Worm (Caenorhabditis elegans) whole organism, late embryonic: Measurements from ENCODE around the gene F55A11.6.

ENCODE experiments used
- C08G9.2 ChIP-seq: sonication (generic microtip); optimal IDR thresholded peaks from 2 replicates; lab custom pipeline; 2016; ENCODE audit warnings: mild to moderate bottlenecking, missing genetic modification characterization, moderate library complexity, missing compliant biosample characterization
- C38D4.7 ChIP-seq: fragments of 200-800 bp; sonication (Bioruptor generic); optimal IDR thresholded peaks from 2 replicates; lab custom pipeline; 2018; ENCODE audit warnings: mild to moderate bottlenecking, missing genetic modification characterization, moderate library complexity, missing compliant biosample characterization
- F13H6.1 ChIP-seq: sonication (generic microtip); optimal IDR thresholded peaks from 2 replicates; lab custom pipeline; 2016; ENCODE audit warnings: missing genetic modification characterization, missing compliant biosample characterization
- K02D7.2 ChIP-seq: sonication (generic microtip); optimal IDR thresholded peaks from 2 replicates; lab custom pipeline; 2017; ENCODE audit warnings: mild to moderate bottlenecking, missing genetic modification characterization, missing compliant biosample characterization
- K09A11.1 ChIP-seq: sonication (generic microtip); optimal IDR thresholded peaks from 2 replicates; lab custom pipeline; 2017; ENCODE audit warnings: antibody characterized with exemption, mild to moderate bottlenecking, missing genetic modification characterization, missing compliant biosample characterization; ENCODE audit not compliant: insufficient read depth
- Y22D7AL.16 ChIP-seq: sonication (generic microtip); optimal IDR thresholded peaks from 2 replicates; lab custom pipeline; 2016; ENCODE audit warnings: missing genetic modification characterization, missing compliant biosample characterization
- ama-1 ChIP-seq: fragments of 150-350 bp; optimal IDR thresholded peaks from 2 replicates; lab custom pipeline; 2014
- ceh-19 ChIP-seq: fragments of 200-800 bp; sonication (Bioruptor generic); optimal IDR thresholded peaks from 2 replicates; lab custom pipeline; 2018; ENCODE audit warnings: mild to moderate bottlenecking, missing genetic modification characterization, missing compliant biosample characterization
- ceh-2 ChIP-seq: sonication (generic microtip); optimal IDR thresholded peaks from 2 replicates; lab custom pipeline; 2016; ENCODE audit warnings: missing genotype, missing genetic modification characterization, missing compliant biosample characterization
- ceh-30 ChIP-seq: fragments of 150-350 bp; optimal IDR thresholded peaks from 2 replicates; lab custom pipeline; 2014; ENCODE audit warnings: missing biosample characterization, missing genetic modification characterization
- ceh-31 ChIP-seq: sonication (generic microtip); optimal IDR thresholded peaks from 2 replicates; lab custom pipeline; 2016; ENCODE audit warnings: missing genetic modification characterization, missing compliant biosample characterization
- ceh-34 ChIP-seq: sonication (generic microtip); optimal IDR thresholded peaks from 2 replicates; lab custom pipeline; 2016; ENCODE audit warnings: mild to moderate bottlenecking, missing genetic modification characterization, missing compliant biosample characterization
- ceh-48 ChIP-seq: sonication (generic microtip); optimal IDR thresholded peaks from 2 replicates; lab custom pipeline; 2016; ENCODE audit warnings: missing genetic modification characterization, inconsistent platforms, missing compliant biosample characterization
- ceh-6 ChIP-seq: fragments of 200-800 bp; sonication (Bioruptor generic); optimal IDR thresholded peaks from 2 replicates; lab custom pipeline; 2018; ENCODE audit warnings: mild to moderate bottlenecking, missing genetic modification characterization, missing compliant biosample characterization
- ceh-9 ChIP-seq: sonication (generic microtip); optimal IDR thresholded peaks from 2 replicates; lab custom pipeline; 2016; ENCODE audit warnings: mild to moderate bottlenecking, missing genetic modification characterization, inconsistent platforms, missing compliant biosample characterization
- che-1 ChIP-seq: sonication (generic microtip); optimal IDR thresholded peaks from 2 replicates; lab custom pipeline; 2016; ENCODE audit warnings: mild to moderate bottlenecking, missing genetic modification characterization, missing compliant biosample characterization
- elt-4 ChIP-seq: sonication (generic microtip); optimal IDR thresholded peaks from 2 replicates; lab custom pipeline; 2016; ENCODE audit warnings: missing genetic modification characterization, missing compliant biosample characterization
- ets-4 ChIP-seq: sonication (generic microtip); optimal IDR thresholded peaks from 2 replicates; lab custom pipeline; 2016; ENCODE audit warnings: missing genetic modification characterization, missing compliant biosample characterization
- eyg-1 ChIP-seq: sonication (generic microtip); optimal IDR thresholded peaks from 2 replicates; lab custom pipeline; 2016; ENCODE audit warnings: missing genotype, missing genetic modification characterization, missing compliant biosample characterization
- fax-1 ChIP-seq: sonication (generic microtip); optimal IDR thresholded peaks from 2 replicates; lab custom pipeline; 2016; ENCODE audit warnings: missing genotype, missing genetic modification characterization, missing compliant biosample characterization
- hlh-13 ChIP-seq: fragments of 200-800 bp; sonication (Bioruptor generic); optimal IDR thresholded peaks from 2 replicates; lab custom pipeline; 2018; ENCODE audit warnings: mild to moderate bottlenecking, missing genetic modification characterization, missing compliant biosample characterization
- hlh-15 ChIP-seq: sonication (generic microtip); optimal IDR thresholded peaks from 2 replicates; lab custom pipeline; 2016; ENCODE audit warnings: missing genetic modification characterization, missing compliant biosample characterization
- hlh-30 ChIP-seq: sonication (generic microtip); optimal IDR thresholded peaks from 2 replicates; lab custom pipeline; 2017; ENCODE audit warnings: antibody characterized with exemption, missing genetic modification characterization, missing compliant biosample characterization; ENCODE audit not compliant: insufficient read depth
- hlh-6 ChIP-seq: sonication (generic microtip); optimal IDR thresholded peaks from 2 replicates; lab custom pipeline; 2016; ENCODE audit warnings: missing genotype, missing genetic modification characterization, missing compliant biosample characterization
- lin-11 ChIP-seq: fragments of 200-800 bp; sonication (Bioruptor generic); optimal IDR thresholded peaks from 2 replicates; lab custom pipeline; 2018; ENCODE audit warnings: mild to moderate bottlenecking, missing genetic modification characterization, missing compliant biosample characterization
- mec-3 ChIP-seq: sonication (generic microtip); optimal IDR thresholded peaks from 2 replicates; lab custom pipeline; 2016; ENCODE audit warnings: borderline replicate concordance, missing genetic modification characterization, missing compliant biosample characterization
- nhr-11 ChIP-seq: fragments of 150-350 bp; optimal IDR thresholded peaks from 2 replicates; lab custom pipeline; 2014; ENCODE audit warnings: missing biosample characterization, missing genetic modification characterization
- odd-2 ChIP-seq: sonication (generic microtip); optimal IDR thresholded peaks from 2 replicates; lab custom pipeline; 2017; ENCODE audit warnings: antibody characterized with exemption, mild to moderate bottlenecking, missing genetic modification characterization, missing compliant biosample characterization
- pax-1 ChIP-seq: fragments of 150-350 bp; optimal IDR thresholded peaks from 2 replicates; lab custom pipeline; 2014; ENCODE audit warnings: missing biosample characterization, missing genetic modification characterization
- pha-2 ChIP-seq: sonication (generic microtip); optimal IDR thresholded peaks from 2 replicates; lab custom pipeline; 2017; ENCODE audit warnings: mild to moderate bottlenecking, missing genetic modification characterization, missing compliant biosample characterization
- pros-1 ChIP-seq: fragments of 150-350 bp; optimal IDR thresholded peaks from 2 replicates; lab custom pipeline; 2014; ENCODE audit warnings: missing biosample characterization, missing genetic modification reagents, missing genetic modification characterization
- sdc-2 ChIP-seq: sonication (generic microtip); optimal IDR thresholded peaks from 2 replicates; lab custom pipeline; 2016; ENCODE audit warnings: missing genotype, missing genetic modification characterization, missing compliant biosample characterization
- tbx-2 ChIP-seq: sonication (generic microtip); optimal IDR thresholded peaks from 2 replicates; lab custom pipeline; 2016; ENCODE audit warnings: missing genetic modification characterization, missing compliant biosample characterization
- tbx-7 ChIP-seq: sonication (generic microtip); optimal IDR thresholded peaks from 2 replicates; lab custom pipeline; 2016; ENCODE audit warnings: missing genotype, missing genetic modification characterization, missing compliant biosample characterization
- unc-86 ChIP-seq: sonication (generic microtip); optimal IDR thresholded peaks from 2 replicates; lab custom pipeline; 2016; ENCODE audit warnings: missing genetic modification characterization, missing compliant biosample characterization
- ztf-16 ChIP-seq: sonication (generic microtip); optimal IDR thresholded peaks from 2 replicates; lab custom pipeline; 2017; ENCODE audit warnings: missing genetic modification characterization, missing compliant biosample characterization

Gene F55A11.6

DNA sequence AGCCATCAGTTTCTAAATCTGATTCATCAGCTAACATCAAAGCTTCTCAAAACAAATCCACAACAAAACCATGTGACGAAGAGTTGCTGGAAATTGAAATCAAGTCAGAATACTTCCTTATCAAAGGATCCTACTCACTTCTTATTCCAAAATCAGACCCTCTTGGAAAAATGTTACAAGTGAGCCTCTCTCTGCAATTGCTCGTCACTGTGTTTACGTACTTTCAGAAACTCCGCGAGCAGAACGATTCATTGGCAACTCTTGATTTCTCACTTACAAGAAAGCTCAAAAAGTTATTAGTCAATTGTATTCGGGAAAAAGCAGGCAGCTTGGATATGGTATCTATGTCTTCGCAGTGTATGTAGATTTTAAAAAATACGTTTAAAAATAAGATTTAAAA, 25.2 kb upstream of the F55A11.6 start:
- no peak for TF ChIP-seq pros-1 (tag; lab: Kevin White, UChicago)
- no peak for TF ChIP-seq ceh-34 (tag; lab: Kevin White, UChicago)
- no peak for TF ChIP-seq C08G9.2 (tag; lab: Kevin White, UChicago)
- TF ChIP-seq C38D4.7 (GFP tag; lab: Kevin White, UChicago), result no peak
- no peak for TF ChIP-seq F13H6.1 (tag; lab: Kevin White, UChicago)
- TF ChIP-seq hlh-6 (tag; lab: Kevin White, UChicago), result no peak

DNA sequence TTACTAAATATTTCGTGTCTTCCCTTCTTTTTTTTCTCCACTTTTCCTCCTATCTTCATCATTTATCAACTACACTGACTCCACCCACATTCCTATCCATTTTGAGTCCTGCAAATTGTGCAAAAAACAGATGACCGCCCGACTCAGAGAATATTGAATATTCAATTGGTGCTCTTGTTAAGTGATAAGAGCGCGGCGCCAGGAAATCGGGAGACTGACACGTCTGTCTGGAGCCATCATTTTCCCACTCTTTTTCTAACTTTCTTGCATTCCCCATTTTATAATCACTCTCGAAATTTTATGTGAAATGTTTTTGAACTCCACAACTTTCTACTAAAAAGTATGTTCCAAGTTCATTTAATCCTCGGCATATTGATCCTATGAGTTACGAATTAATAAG, 20.8 kb upstream of the F55A11.6 start:
- TF ChIP-seq hlh-15 (tag; lab: Kevin White, UChicago) (no peak), fax-1 (no peak), hlh-13 (GFP tag; lab: Kevin White, UChicago) (no peak), unc-86 (tag; lab: Kevin White, UChicago) (no peak), nhr-11 (tag; lab: Kevin White, UChicago) (no peak), odd-2 (tag; lab: Kevin White, UChicago) (no peak), tbx-7 (no peak), lin-11 (tag; lab: Kevin White, UChicago) (no peak), ceh-30 (tag; lab: Kevin White, UChicago) (no peak)

DNA sequence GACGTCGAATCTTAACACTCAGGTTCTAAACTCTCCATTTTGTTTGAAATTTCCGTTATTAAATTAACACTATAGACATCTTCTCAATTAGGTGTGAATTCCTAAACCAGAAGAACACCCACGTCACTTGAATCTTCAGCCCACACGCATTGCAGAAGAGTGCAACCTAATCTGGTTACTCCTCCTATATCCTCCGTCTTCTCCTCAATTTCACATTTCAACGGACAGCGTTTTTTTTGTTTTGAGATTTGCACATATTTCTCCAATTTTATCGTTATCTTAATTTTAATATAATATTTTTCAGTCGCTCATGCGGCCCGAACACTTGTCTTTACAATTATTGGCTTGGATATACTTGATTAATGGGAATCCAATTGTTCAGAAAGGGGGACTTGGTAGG, 19.3 kb upstream of the F55A11.6 start, which contains the start of gene smoc-1:
smoc-1 (plus strand) TSS at position 301 of the 400 bp plus-strand sequence.
- no peak for TF ChIP-seq C08G9.2 (tag; lab: Kevin White, UChicago)
- no peak for TF ChIP-seq fax-1
- TF ChIP-seq ceh-6 (GFP tag; lab: Kevin White, UChicago), result no peak
- TF ChIP-seq eyg-1 (tag; lab: Kevin White, UChicago), result no peak
- TF ChIP-seq sdc-2 (tag; lab: Kevin White, UChicago), result no peak
- no peak for TF ChIP-seq ceh-48 (tag; lab: Kevin White, UChicago)
- TF ChIP-seq ceh-2 (tag; lab: Kevin White, UChicago), result no peak
- TF ChIP-seq hlh-6 (tag; lab: Kevin White, UChicago), result no peak
- no peak for TF ChIP-seq pha-2
- TF ChIP-seq ceh-9 (tag; lab: Kevin White, UChicago), result no peak
- no peak for TF ChIP-seq tbx-2 (tag; lab: Kevin White, UChicago)
- no peak for TF ChIP-seq ets-4 (tag; lab: Kevin White, UChicago)
- no peak for TF ChIP-seq ztf-16
- TF ChIP-seq hlh-15 (tag; lab: Kevin White, UChicago), result no peak
- TF ChIP-seq nhr-11 (tag; lab: Kevin White, UChicago), result no peak

DNA sequence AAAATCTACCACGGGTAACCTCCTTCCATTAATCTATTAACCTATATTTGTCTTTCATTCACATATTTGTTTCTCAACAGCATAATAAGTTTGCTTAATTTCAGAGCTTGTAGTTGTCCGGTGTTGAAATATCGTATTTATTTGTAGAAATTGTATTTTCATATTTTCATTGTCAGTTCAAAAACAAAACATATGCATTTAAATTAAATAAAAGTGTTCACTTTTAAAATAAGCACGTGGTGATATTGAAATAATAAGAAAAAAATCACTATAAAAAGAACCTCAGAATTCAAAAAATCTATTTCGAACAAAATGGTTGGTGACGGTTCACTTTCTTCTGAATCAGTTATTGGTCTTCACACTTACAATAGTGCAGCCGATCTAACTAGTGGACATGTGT, 18.0 kb upstream of the F55A11.6 start, which contains the start of gene T04F3.3:
T04F3.3 (plus strand) TSS at position 301 of the 400 bp plus-strand sequence.
- no peak for TF ChIP-seq ama-1 (lab: Kevin White, UChicago)
- no peak for TF ChIP-seq tbx-7
- TF ChIP-seq K02D7.2 (tag; lab: Kevin White, UChicago), result no peak
- TF ChIP-seq che-1, result no peak
- TF ChIP-seq C08G9.2 (tag; lab: Kevin White, UChicago), result no peak
- no peak for TF ChIP-seq hlh-30 (tag; lab: Kevin White, UChicago)
- no peak for TF ChIP-seq F13H6.1 (tag; lab: Kevin White, UChicago)
- TF ChIP-seq ceh-30 (tag; lab: Kevin White, UChicago), result no peak
- no peak for TF ChIP-seq Y22D7AL.16
- no peak for TF ChIP-seq ztf-16
- no peak for TF ChIP-seq ceh-31
- TF ChIP-seq ceh-19 (GFP tag; lab: Kevin White, UChicago), result no peak
- no peak for TF ChIP-seq ceh-6 (GFP tag; lab: Kevin White, UChicago)
- TF ChIP-seq elt-4 (tag; lab: Kevin White, UChicago), result no peak
- no peak for TF ChIP-seq pax-1 (tag; lab: Kevin White, UChicago)
- no peak for TF ChIP-seq K09A11.1
- TF ChIP-seq lin-11 (tag; lab: Kevin White, UChicago), result no peak
- no peak for TF ChIP-seq mec-3 (tag; lab: Kevin White, UChicago)
- no peak for TF ChIP-seq nhr-11 (tag; lab: Kevin White, UChicago)
- no peak for TF ChIP-seq tbx-2 (tag; lab: Kevin White, UChicago)
